Worm (Caenorhabditis elegans) whole organism, mixed stage, embryonic: ENCODE measurements around the gene ddn-1.
A peak's percentile ranks its signal among the peaks of the same experiment; 100 is the strongest.

Experiments used
- M03D4.4 ChIP-seq: sonication (generic microtip); optimal IDR thresholded peaks from 2 replicates; lab custom pipeline; 2017; ENCODE audit warnings: mild to moderate bottlenecking, missing genetic modification characterization, missing compliant biosample characterization
- bed-3 ChIP-seq: fragments of 200-800 bp; sonication (Bioruptor generic); optimal IDR thresholded peaks from 3 replicates; lab custom pipeline; 2018; ENCODE audit warnings: mild to moderate bottlenecking, missing genetic modification characterization, moderate library complexity, missing compliant biosample characterization
- blmp-1 ChIP-seq: fragments of 150-350 bp; optimal IDR thresholded peaks from 2 replicates; lab custom pipeline; 2014; ENCODE audit warnings: missing biosample characterization, missing genetic modification characterization
- ceh-43 ChIP-seq: fragments of 200-800 bp; sonication (Bioruptor generic); optimal IDR thresholded peaks from 2 replicates; lab custom pipeline; 2018; ENCODE audit warnings: mild to moderate bottlenecking, missing genetic modification characterization, moderate library complexity, missing compliant biosample characterization
- ceh-83 ChIP-seq: fragments of 200-800 bp; sonication (Bioruptor generic); optimal IDR thresholded peaks from 2 replicates; lab custom pipeline; 2018; ENCODE audit warnings: mild to moderate bottlenecking, missing genetic modification characterization, missing compliant biosample characterization
- ces-1 ChIP-seq: fragments of 150-350 bp; optimal IDR thresholded peaks from 2 replicates; lab custom pipeline; 2014; ENCODE audit warnings: missing biosample characterization, missing genetic modification reagents, missing genetic modification characterization
- elt-1 ChIP-seq: sonication (generic microtip); optimal IDR thresholded peaks from 2 replicates; lab custom pipeline; 2017; ENCODE audit warnings: missing genetic modification characterization, mild to moderate bottlenecking, missing compliant biosample characterization, antibody characterized with exemption, moderate library complexity, borderline replicate concordance; ENCODE audit not compliant: insufficient read depth
- elt-3 ChIP-seq: fragments of 150-350 bp; optimal IDR thresholded peaks from 2 replicates; lab custom pipeline; 2014; ENCODE audit warnings: missing biosample characterization, missing genetic modification characterization
- flh-1 ChIP-seq: fragments of 200-800 bp; sonication (Bioruptor generic); optimal IDR thresholded peaks from 2 replicates; lab custom pipeline; 2018; ENCODE audit warnings: mild to moderate bottlenecking, missing genetic modification characterization, moderate library complexity, missing compliant biosample characterization
- lin-32 ChIP-seq: fragments of 200-800 bp; sonication (Bioruptor generic); optimal IDR thresholded peaks from 2 replicates; lab custom pipeline; 2018; ENCODE audit warnings: mild to moderate bottlenecking, missing genetic modification characterization, missing compliant biosample characterization
- mab-5 ChIP-seq: fragments of 150-350 bp; optimal IDR thresholded peaks from 2 replicates; lab custom pipeline; 2014; ENCODE audit warnings: missing biosample characterization, missing genetic modification characterization
- nhr-12 ChIP-seq: fragments of 150-350 bp; optimal IDR thresholded peaks from 2 replicates; lab custom pipeline; 2014; ENCODE audit warnings: missing biosample characterization, missing genetic modification characterization
- nhr-2 ChIP-seq: fragments of 150-350 bp; optimal IDR thresholded peaks from 2 replicates; lab custom pipeline; 2014; ENCODE audit warnings: missing biosample characterization, missing genetic modification characterization
- nhr-237 ChIP-seq: fragments of 150-350 bp; optimal IDR thresholded peaks from 2 replicates; lab custom pipeline; 2014; ENCODE audit warnings: missing biosample characterization, missing genetic modification characterization
- sem-2 ChIP-seq: fragments of 200-800 bp; sonication (Bioruptor generic); optimal IDR thresholded peaks from 2 replicates; lab custom pipeline; 2018; ENCODE audit warnings: mild to moderate bottlenecking, missing genetic modification characterization, missing compliant biosample characterization
- snpc-4 ChIP-seq: fragments of 150-350 bp; optimal IDR thresholded peaks from 2 replicates; lab custom pipeline; 2014; ENCODE audit warnings: missing biosample characterization, missing genetic modification characterization
- sptf-1 ChIP-seq: sonication (generic microtip); optimal IDR thresholded peaks from 2 replicates; lab custom pipeline; 2017; ENCODE audit warnings: mild to moderate bottlenecking, missing genetic modification characterization, moderate library complexity, missing compliant biosample characterization
- tbx-8 ChIP-seq: fragments of 200-800 bp; sonication (Bioruptor generic); optimal IDR thresholded peaks from 2 replicates; lab custom pipeline; 2018; ENCODE audit warnings: mild to moderate bottlenecking, missing genetic modification characterization, moderate library complexity, missing compliant biosample characterization
- unc-39 ChIP-seq: fragments of 150-350 bp; optimal IDR thresholded peaks from 2 replicates; lab custom pipeline; 2014; ENCODE audit warnings: missing biosample characterization, missing genetic modification characterization
- unc-62 ChIP-seq: fragments of 150-350 bp; optimal IDR thresholded peaks from 2 replicates; lab custom pipeline; 2014; ENCODE audit warnings: missing biosample characterization, missing genetic modification reagents, missing genetic modification characterization
- zip-8 ChIP-seq: fragments of 150-350 bp; optimal IDR thresholded peaks from 2 replicates; lab custom pipeline; 2014; ENCODE audit warnings: missing biosample characterization, missing genetic modification characterization
- ztf-11 ChIP-seq: fragments of 150-350 bp; optimal IDR thresholded peaks from 2 replicates; lab custom pipeline; 2014; ENCODE audit warnings: missing biosample characterization, missing genetic modification characterization

ddn-1 gene

ce11 chrV:8716175-8716574 is 44.1 kb downstream of the ddn-1 start, which contains the start of gene glr-5:
Gene glr-5 (plus strand): TSS chrV:8716495.
- TF ChIP-seq ces-1 (GFP tag; lab: Kevin White, UChicago) (peak; percentile 86), nhr-12 (no peak), nhr-237 (tag; lab: Kevin White, UChicago) (no peak), mab-5 (tag; lab: Kevin White, UChicago) (no peak)

- no peak for TF ChIP-seq elt-3 (tag; lab: Kevin White, UChicago)
- no peak for TF ChIP-seq zip-8 (tag; lab: Kevin White, UChicago)
- TF ChIP-seq ceh-43 (GFP tag; lab: Kevin White, UChicago), result no peak
- TF ChIP-seq elt-1 (tag; lab: Kevin White, UChicago), result no peak
- TF ChIP-seq sptf-1, result no peak
- TF ChIP-seq lin-32 (GFP tag; lab: Kevin White, UChicago), result no peak
- no peak for TF ChIP-seq blmp-1
- no peak for TF ChIP-seq ztf-11 (tag; lab: Kevin White, UChicago)
- no peak for TF ChIP-seq mab-5 (tag; lab: Kevin White, UChicago)
- no peak for TF ChIP-seq ceh-83 (GFP tag; lab: Kevin White, UChicago)
- no peak for TF ChIP-seq unc-62 (GFP tag; lab: Kevin White, UChicago)
- TF ChIP-seq sem-2 (GFP tag; lab: Kevin White, UChicago), result no peak
- TF ChIP-seq tbx-8 (GFP tag; lab: Kevin White, UChicago), result no peak
- no peak for TF ChIP-seq M03D4.4 (tag; lab: Kevin White, UChicago)
- no peak for TF ChIP-seq flh-1 (GFP tag; lab: Kevin White, UChicago)
- TF ChIP-seq nhr-2 (tag; lab: Kevin White, UChicago), result no peak
- TF ChIP-seq snpc-4 (tag; lab: Kevin White, UChicago), result no peak
- TF ChIP-seq nhr-12, result no peak
- no peak for TF ChIP-seq bed-3 (GFP tag; lab: Kevin White, UChicago)
- no peak for TF ChIP-seq unc-39 (tag; lab: Kevin White, UChicago)
Measured at ce11 chrV:8711910-8712309, 48.4 kb downstream of the ddn-1 start, which contains the start of gene ZC178.2. Gene ZC178.2 (minus strand): TSS chrV:8712010.
